Fruit fly (Drosophila melanogaster): Measurements from ENCODE around the gene CG31431.
A peak's percentile ranks its signal among the peaks of the same experiment; 100 is the strongest.

Gene CG31431

dm6 chr3R:21839636-21840035 lies 30.8 kb upstream of the CG31431 start:
- peak; percentile 55 for TF ChIP-seq Snoo (tag; optimal IDR thresholded peaks at IDR 0.05)
- no peak for TF ChIP-seq fd96Ca (GFP tag; IDR thresholded peaks at IDR 0.05)
- no peak for TF ChIP-seq CG13204 (GFP tag; optimal IDR thresholded peaks at IDR 0.05)
- TF ChIP-seq EcR (GFP tag; optimal IDR thresholded peaks at IDR 0.05), result no peak
- TF ChIP-seq D1 (tag; optimal IDR thresholded peaks at IDR 0.05), result peak; percentile 90
- no peak for TF ChIP-seq CG4496 (GFP tag; IDR thresholded peaks at IDR 0.05)
- TF ChIP-seq CG17806 (tag; optimal IDR thresholded peaks at IDR 0.05), result peak; percentile 85
- peak; percentile 89 for TF ChIP-seq CG15710 (tag; optimal IDR thresholded peaks at IDR 0.05)
- no peak for TF ChIP-seq CG12605 (GFP tag; IDR thresholded peaks at IDR 0.05)
- TF ChIP-seq CG32121 (GFP tag; IDR thresholded peaks at IDR 0.05), result no peak
- TF ChIP-seq CG8159 (tag; optimal IDR thresholded peaks at IDR 0.05), result peak; percentile 90
- peak; percentile 76 for TF ChIP-seq CG8301 (tag; optimal IDR thresholded peaks at IDR 0.05)
- peak; percentile 19 for TF ChIP-seq Pif1B (GFP tag; optimal IDR thresholded peaks at IDR 0.05)
- TF ChIP-seq gl (tag; optimal IDR thresholded peaks at IDR 0.05), result no peak
- peak; percentile 19 for TF ChIP-seq Pif1A (GFP tag; optimal IDR thresholded peaks at IDR 0.05)
- peak; percentile 87 for TF ChIP-seq CG14655 (GFP tag; optimal IDR thresholded peaks at IDR 0.05)
- no peak for TF ChIP-seq Ets98B (GFP tag; IDR thresholded peaks at IDR 0.05)
- no peak for TF ChIP-seq rn (GFP tag; IDR thresholded peaks at IDR 0.05)
- TF ChIP-seq CG10348 (GFP tag; IDR thresholded peaks at IDR 0.05), result no peak
- peak; percentile 90 for TF ChIP-seq CG9948 (tag; optimal IDR thresholded peaks at IDR 0.05)
- peak; percentile 82 for TF ChIP-seq CG34367 (tag; optimal IDR thresholded peaks at IDR 0.05)

- TF ChIP-seq CG10348 (GFP tag; IDR thresholded peaks at IDR 0.05), result no peak
- no peak for TF ChIP-seq CG15710 (tag; optimal IDR thresholded peaks at IDR 0.05)
These were observed 30.0 kb upstream of the CG31431 start for dm6 chr3R:21840432-21840831.

- no peak for TF ChIP-seq CG10348 (GFP tag; IDR thresholded peaks at IDR 0.05)
- peak; percentile 55 for TF ChIP-seq EcR (GFP tag; optimal IDR thresholded peaks at IDR 0.05)
- no peak for TF ChIP-seq CG8301 (tag; optimal IDR thresholded peaks at IDR 0.05)
- TF ChIP-seq gl (tag; optimal IDR thresholded peaks at IDR 0.05), result no peak
- TF ChIP-seq CG9948 (tag; optimal IDR thresholded peaks at IDR 0.05), result peak; percentile 42
- peak; percentile 41 for TF ChIP-seq CG17806 (tag; optimal IDR thresholded peaks at IDR 0.05)
- peak; percentile 16 for TF ChIP-seq CG13204 (GFP tag; optimal IDR thresholded peaks at IDR 0.05)
- TF ChIP-seq CG15710 (tag; optimal IDR thresholded peaks at IDR 0.05), result peak; percentile 29
- no peak for TF ChIP-seq CG14655 (GFP tag; optimal IDR thresholded peaks at IDR 0.05)
- peak; percentile 69 for TF ChIP-seq CG8159 (tag; optimal IDR thresholded peaks at IDR 0.05)
- no peak for TF ChIP-seq Pif1B (GFP tag; optimal IDR thresholded peaks at IDR 0.05)
- no peak for TF ChIP-seq D1 (tag; optimal IDR thresholded peaks at IDR 0.05)
- TF ChIP-seq CG12605 (GFP tag; IDR thresholded peaks at IDR 0.05), result no peak
- TF ChIP-seq rn (GFP tag; IDR thresholded peaks at IDR 0.05), result no peak
- no peak for TF ChIP-seq CG34367 (tag; optimal IDR thresholded peaks at IDR 0.05)
These were observed 28.8 kb upstream of the CG31431 start for dm6 chr3R:21841474-21842376.

- TF ChIP-seq CG8159 (tag; optimal IDR thresholded peaks at IDR 0.05) (no peak), Pif1B (GFP tag; optimal IDR thresholded peaks at IDR 0.05) (no peak), Pif1A (GFP tag; optimal IDR thresholded peaks at IDR 0.05) (no peak), CG13204 (GFP tag; optimal IDR thresholded peaks at IDR 0.05) (no peak), CG4496 (GFP tag; IDR thresholded peaks at IDR 0.05) (no peak), CG17806 (tag; optimal IDR thresholded peaks at IDR 0.05) (no peak)
These were observed 26.8 kb upstream of the CG31431 start, which contains the start of gene Gr93b for dm6 chr3R:21843665-21844064. Gene Gr93b (minus strand): TSS chr3R:21843765.

- no peak for TF ChIP-seq CG32121 (GFP tag; IDR thresholded peaks at IDR 0.05)
These were observed 25.3 kb upstream of the CG31431 start, which contains the start of gene Gr93c for dm6 chr3R:21845165-21845564. Gene Gr93c (minus strand): TSS chr3R:21845265.

dm6 chr3R:21846559-21846958 lies 23.9 kb upstream of the CG31431 start, which contains the start of gene Gr93d:
Gene Gr93d (minus strand): TSS chr3R:21846659.
- no peak for TF ChIP-seq CG14655 (GFP tag; optimal IDR thresholded peaks at IDR 0.05)
- TF ChIP-seq Pif1B (GFP tag; optimal IDR thresholded peaks at IDR 0.05), result no peak
- no peak for TF ChIP-seq CG8301 (tag; optimal IDR thresholded peaks at IDR 0.05)
- no peak for TF ChIP-seq CG9948 (tag; optimal IDR thresholded peaks at IDR 0.05)
- TF ChIP-seq Pif1A (GFP tag; optimal IDR thresholded peaks at IDR 0.05), result no peak
- no peak for TF ChIP-seq rn (GFP tag; IDR thresholded peaks at IDR 0.05)
- no peak for TF ChIP-seq CG10348 (GFP tag; IDR thresholded peaks at IDR 0.05)
- TF ChIP-seq CG34367 (tag; optimal IDR thresholded peaks at IDR 0.05), result no peak
- TF ChIP-seq fd96Ca (GFP tag; IDR thresholded peaks at IDR 0.05), result no peak
- no peak for TF ChIP-seq D1 (tag; optimal IDR thresholded peaks at IDR 0.05)
- no peak for TF ChIP-seq EcR (GFP tag; optimal IDR thresholded peaks at IDR 0.05)
- TF ChIP-seq CG13204 (GFP tag; optimal IDR thresholded peaks at IDR 0.05), result no peak

dm6 chr3R:21847438-21847837 lies 23.0 kb upstream of the CG31431 start:
- 0 out of 2 replicates have a peak, but pooled peaks have one; percentile 10 for TF ChIP-seq Ets98B (GFP tag; IDR thresholded peaks at IDR 0.05)
- TF ChIP-seq CG12605 (GFP tag; IDR thresholded peaks at IDR 0.05), result no peak
- TF ChIP-seq CG4496 (GFP tag; IDR thresholded peaks at IDR 0.05), result peak; percentile 65; the same call in 2 of the 3 replicates
- no peak for TF ChIP-seq Snoo (tag; optimal IDR thresholded peaks at IDR 0.05)
- no peak for TF ChIP-seq rn (GFP tag; IDR thresholded peaks at IDR 0.05)
- TF ChIP-seq CG17806 (tag; optimal IDR thresholded peaks at IDR 0.05), result no peak
